Fruit fly (Drosophila melanogaster) whole organism, embryonic: ENCODE measurements around the gene Sulf1.

Source experiments
- Ada2b ChIP-seq: fragments of 200-800 bp; sonication (Bioruptor generic); IDR thresholded peaks from 2 replicates; pipeline ENCODE4 v1.3.6; 2022; ENCODE audit warnings: missing biosample characterization, missing genetic modification characterization
- BEAF-32 ChIP-seq: fragments of 200-800 bp; sonication (Bioruptor generic); optimal IDR thresholded peaks from 3 replicates; lab custom pipeline; 2017; ENCODE audit warnings: missing biosample characterization, missing genetic modification characterization, mild to moderate bottlenecking, moderate library complexity, missing genetic modification reagents
- CG10979 ChIP-seq: fragments of 200-800 bp; sonication (Bioruptor generic); optimal IDR thresholded peaks from 2 replicates; lab custom pipeline; 2018; ENCODE audit warnings: missing biosample characterization, mild to moderate bottlenecking, missing genetic modification characterization, moderate library complexity
- CG11093 ChIP-seq: fragments of 200-800 bp; sonication (Bioruptor generic); IDR thresholded peaks from 3 replicates; pipeline ENCODE4 v1.3.6; 2022; ENCODE audit warnings: missing biosample characterization, missing genetic modification characterization
- CG12391 ChIP-seq: fragments of 200-800 bp; sonication (Bioruptor generic); optimal IDR thresholded peaks from 3 replicates; lab custom pipeline; 2018; ENCODE audit warnings: missing biosample characterization, mild to moderate bottlenecking, missing genetic modification characterization, moderate library complexity
- CG14965 ChIP-seq: fragments of 200-800 bp; sonication (Bioruptor generic); optimal IDR thresholded peaks from 2 replicates; lab custom pipeline; 2016; ENCODE audit warnings: missing biosample characterization, missing genetic modification characterization, borderline replicate concordance
- CG15696 ChIP-seq: fragments of 200-800 bp; sonication (Bioruptor generic); optimal IDR thresholded peaks from 2 replicates; lab custom pipeline; 2019; ENCODE audit warnings: missing biosample characterization, mild to moderate bottlenecking, missing genetic modification characterization, moderate library complexity
- CG16779 ChIP-seq: fragments of 200-800 bp; sonication (Bioruptor generic); IDR thresholded peaks from 2 replicates; pipeline ENCODE4 v1.3.6; 2022; ENCODE audit warnings: missing biosample characterization, missing genetic modification characterization
- CG16815 ChIP-seq: fragments of 200-800 bp; sonication (Bioruptor generic); optimal IDR thresholded peaks from 3 replicates; lab custom pipeline; 2017; ENCODE audit warnings: missing biosample characterization, mild to moderate bottlenecking, missing genetic modification characterization
- CG17912 ChIP-seq: fragments of 200-800 bp; sonication (Bioruptor generic); optimal IDR thresholded peaks from 2 replicates; lab custom pipeline; 2018; ENCODE audit warnings: missing biosample characterization, mild to moderate bottlenecking, missing genetic modification characterization
- CG1832 ChIP-seq: fragments of 200-800 bp; sonication (Bioruptor generic); optimal IDR thresholded peaks from 2 replicates; lab custom pipeline; 2017; ENCODE audit warnings: missing biosample characterization, mild to moderate bottlenecking, missing genetic modification characterization, inconsistent platforms
- CG2116 ChIP-seq: fragments of 200-800 bp; sonication (Bioruptor generic); optimal IDR thresholded peaks from 3 replicates; lab custom pipeline; 2018; ENCODE audit warnings: missing biosample characterization, mild to moderate bottlenecking, missing genetic modification characterization
- CG2678 ChIP-seq: fragments of 200-800 bp; sonication (Bioruptor generic); optimal IDR thresholded peaks from 3 replicates; lab custom pipeline; 2019; ENCODE audit warnings: missing biosample characterization, mild to moderate bottlenecking, missing genetic modification characterization, moderate library complexity
- CG32772 ChIP-seq: fragments of 200-800 bp; sonication (Bioruptor generic); IDR thresholded peaks from 2 replicates; pipeline ENCODE4 v1.3.6; 2022; ENCODE audit warnings: missing biosample characterization, missing genetic modification characterization
- CG3726 ChIP-seq: fragments of 200-800 bp; sonication (Bioruptor generic); IDR thresholded peaks from 3 replicates; pipeline ENCODE4, ENCODE4 v1.3.6; 2022; ENCODE audit warnings: missing biosample characterization, missing genetic modification characterization
- CG4404 ChIP-seq: fragments of 200-800 bp; sonication (Bioruptor generic); IDR thresholded peaks from 2 replicates; pipeline ENCODE4 v1.3.6; 2022; ENCODE audit warnings: missing biosample characterization, missing genetic modification characterization
- CG6689 ChIP-seq: fragments of 200-800 bp; sonication (Bioruptor generic); IDR thresholded peaks from 2 replicates; pipeline ENCODE4 v1.3.6; 2022; ENCODE audit warnings: missing biosample characterization, missing genetic modification characterization
- CG6854 ChIP-seq: fragments of 200-800 bp; sonication (Bioruptor generic); optimal IDR thresholded peaks from 3 replicates; lab custom pipeline; 2017; ENCODE audit warnings: missing biosample characterization, mild to moderate bottlenecking, missing genetic modification characterization
- CG8359 ChIP-seq: fragments of 200-800 bp; sonication (Bioruptor generic); optimal IDR thresholded peaks from 2 replicates; lab custom pipeline; 2017; ENCODE audit warnings: missing biosample characterization, mild to moderate bottlenecking, missing genetic modification characterization, borderline replicate concordance
- CG9876 ChIP-seq: fragments of 200-800 bp; sonication (Bioruptor generic); optimal IDR thresholded peaks from 2 replicates; lab custom pipeline; 2016; ENCODE audit warnings: missing biosample characterization, missing genetic modification characterization
- CrebB ChIP-seq: fragments of 200-800 bp; sonication (Bioruptor generic); optimal IDR thresholded peaks from 3 replicates; lab custom pipeline; 2018; ENCODE audit warnings: missing biosample characterization, mild to moderate bottlenecking, missing genetic modification characterization
- Dll ChIP-seq: fragments of 200-800 bp; sonication (Bioruptor generic); IDR thresholded peaks from 4 replicates; pipeline ENCODE4 v1.3.6; 2022; ENCODE audit warnings: missing biosample characterization, missing genetic modification characterization; ENCODE audit not compliant: partially characterized antibody
- H15 ChIP-seq: fragments of 200-800 bp; sonication (Bioruptor generic); IDR thresholded peaks from 3 replicates; pipeline ENCODE4 v1.3.6; 2022; ENCODE audit warnings: missing biosample characterization, missing genetic modification characterization
- Hand ChIP-seq: fragments of 200-800 bp; sonication (Bioruptor generic); optimal IDR thresholded peaks from 2 replicates; lab custom pipeline; 2017; ENCODE audit warnings: mild to moderate bottlenecking, missing biosample characterization, missing genetic modification reagents, missing genetic modification characterization
- Hr78 ChIP-seq, 2 experiments: fragments of 200-800 bp in 1 of 2; fragments of >200 bp in 1 of 2; sonication (Bioruptor generic) in 1 of 2; optimal IDR thresholded peaks; 2 replicates each; lab custom pipeline; 2017 to 2019; ENCODE audit warnings: missing biosample characterization in 2 of 2, missing genetic modification characterization in 2 of 2, mild to moderate bottlenecking in 1 of 2, moderate library complexity in 1 of 2
- Hsf ChIP-seq: fragments of 200-800 bp; sonication (Bioruptor generic); optimal IDR thresholded peaks from 3 replicates; lab custom pipeline; 2016; ENCODE audit warnings: missing biosample characterization, missing genetic modification characterization
- Kr ChIP-seq: fragments of 200-800 bp; sonication (Bioruptor generic); optimal IDR thresholded peaks from 2 replicates; lab custom pipeline; 2017; ENCODE audit warnings: missing biosample characterization, mild to moderate bottlenecking, missing genetic modification characterization
- Myb ChIP-seq: fragments of 200-800 bp; sonication (Bioruptor generic); optimal IDR thresholded peaks from 2 replicates; lab custom pipeline; 2016; ENCODE audit warnings: missing biosample characterization, missing genetic modification characterization
- Nf-YB ChIP-seq: fragments of 200-800 bp; sonication (Bioruptor generic); optimal IDR thresholded peaks from 3 replicates; lab custom pipeline; 2019; ENCODE audit warnings: missing biosample characterization, mild to moderate bottlenecking, missing genetic modification characterization, moderate library complexity
- Nf-YC ChIP-seq: fragments of 200-800 bp; optimal IDR thresholded peaks from 3 replicates; lab custom pipeline; 2019; ENCODE audit warnings: missing biosample characterization, mild to moderate bottlenecking, missing genetic modification characterization, moderate library complexity
- NfI ChIP-seq: fragments of 200-800 bp; sonication (Bioruptor generic); optimal IDR thresholded peaks from 3 replicates; lab custom pipeline; 2018; ENCODE audit warnings: missing biosample characterization, mild to moderate bottlenecking, missing genetic modification characterization, moderate library complexity
- Rfx ChIP-seq: fragments of 200-800 bp; sonication (Bioruptor generic); IDR thresholded peaks from 2 replicates; pipeline ENCODE4 v1.3.6; 2022; ENCODE audit warnings: missing biosample characterization, missing genetic modification characterization
- Sin3A ChIP-seq: fragments of >200 bp; optimal IDR thresholded peaks from 2 replicates; lab custom pipeline; 2018
- Sry-β ChIP-seq: fragments of 200-800 bp; sonication (Bioruptor generic); optimal IDR thresholded peaks from 2 replicates; lab custom pipeline; 2018; ENCODE audit warnings: missing biosample characterization, mild to moderate bottlenecking, missing genetic modification characterization, moderate library complexity
- Xbp1 ChIP-seq: fragments of 200-800 bp; sonication (Bioruptor generic); optimal IDR thresholded peaks from 3 replicates; lab custom pipeline; 2016; ENCODE audit warnings: missing biosample characterization, mild to moderate bottlenecking, missing genetic modification characterization
- abd-A ChIP-seq: fragments of 200-800 bp; sonication (Bioruptor generic); optimal IDR thresholded peaks from 3 replicates; lab custom pipeline; 2019; ENCODE audit warnings: missing biosample characterization, mild to moderate bottlenecking, missing genetic modification characterization, moderate library complexity
- bsh ChIP-seq, 2 experiments: fragments of 200-800 bp; sonication (Bioruptor generic); optimal IDR thresholded peaks; 2 replicates each; lab custom pipeline; 2017 to 2018; ENCODE audit warnings: mild to moderate bottlenecking in 2 of 2, missing biosample characterization in 2 of 2, missing genetic modification characterization in 2 of 2, moderate library complexity in 1 of 2
- crc ChIP-seq: fragments of 200-800 bp; sonication (Bioruptor generic); optimal IDR thresholded peaks from 2 replicates; lab custom pipeline; 2016; ENCODE audit warnings: missing biosample characterization, missing genetic modification characterization
- gcm ChIP-seq: fragments of 200-800 bp; sonication (Bioruptor generic); optimal IDR thresholded peaks from 2 replicates; lab custom pipeline; 2019; ENCODE audit warnings: missing biosample characterization, mild to moderate bottlenecking, missing genetic modification characterization, moderate library complexity
- grau ChIP-seq: fragments of 200-800 bp; optimal IDR thresholded peaks from 3 replicates; lab custom pipeline; 2019; ENCODE audit warnings: missing biosample characterization, mild to moderate bottlenecking, missing genetic modification characterization, moderate library complexity
- hbn ChIP-seq: fragments of 200-800 bp; sonication (Bioruptor generic); IDR thresholded peaks from 2 replicates; pipeline ENCODE4 v1.3.6; 2022; ENCODE audit warnings: missing biosample characterization, missing genetic modification characterization; ENCODE audit not compliant: partially characterized antibody
- lola ChIP-seq, 3 experiments: fragments of >200 bp in 2 of 3; fragments of 200-800 bp in 1 of 3; sonication (Bioruptor generic) in 1 of 3; optimal IDR thresholded peaks; 2 replicates each; lab custom pipeline; 2017 to 2019; ENCODE audit warnings: missing biosample characterization in 3 of 3, missing genetic modification characterization in 3 of 3, mild to moderate bottlenecking in 1 of 3, moderate library complexity in 1 of 3
- pan ChIP-seq, 4 experiments: fragments of >200 bp in 3 of 4; fragments of 200-800 bp in 1 of 4; sonication (Bioruptor generic) in 1 of 4; optimal IDR thresholded peaks in 3 of 4; IDR thresholded peaks in 1 of 4; 2 replicates each; pipeline versions ENCODE4 v1.3.6 to Lab custom; 2017 to 2022; ENCODE audit warnings: missing biosample characterization in 2 of 4, missing genetic modification characterization in 2 of 4, mixed read lengths in 1 of 4
- pzg ChIP-seq: fragments of 200-800 bp; sonication (Bioruptor generic); optimal IDR thresholded peaks from 3 replicates; lab custom pipeline; 2018; ENCODE audit warnings: missing biosample characterization, mild to moderate bottlenecking, missing genetic modification characterization, moderate library complexity
- sima ChIP-seq: fragments of 200-800 bp; sonication (Bioruptor generic); optimal IDR thresholded peaks from 2 replicates; lab custom pipeline; 2016; ENCODE audit warnings: missing biosample characterization, missing genetic modification characterization
- tna ChIP-seq: fragments of 200-800 bp; sonication (Bioruptor generic); IDR thresholded peaks from 2 replicates; pipeline ENCODE4 v1.3.6; 2022; ENCODE audit warnings: missing biosample characterization, missing genetic modification characterization; ENCODE audit not compliant: partially characterized antibody
- toy ChIP-seq: fragments of 200-800 bp; sonication (Bioruptor generic); IDR thresholded peaks from 2 replicates; pipeline ENCODE4 v1.3.6; 2022; ENCODE audit warnings: missing biosample characterization, missing genetic modification characterization
- usp ChIP-seq: fragments of >200 bp; optimal IDR thresholded peaks from 2 replicates; lab custom pipeline; 2017; ENCODE audit warnings: missing biosample characterization, missing genetic modification characterization
- zfh1 ChIP-seq: fragments of 200-800 bp; sonication (Bioruptor generic); IDR thresholded peaks from 3 replicates; pipeline ENCODE4 v1.3.6; 2022; ENCODE audit warnings: missing biosample characterization, missing genetic modification characterization

Gene Sulf1

DNA sequence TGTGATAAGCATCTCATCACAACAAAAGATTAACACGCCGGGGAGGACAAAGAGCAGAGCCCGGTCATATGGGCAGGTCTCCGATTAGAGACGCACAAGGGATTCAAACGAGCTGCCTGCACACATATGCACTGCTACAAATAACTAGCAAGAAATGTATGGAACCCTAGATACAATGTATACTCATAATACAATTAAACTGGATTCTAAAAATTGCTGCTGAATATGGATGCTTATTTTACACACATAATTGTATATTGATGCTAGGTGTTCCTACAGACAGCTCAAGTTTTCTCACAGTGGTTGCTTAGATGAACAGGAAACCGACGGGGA lies 2.4 kb downstream of the Sulf1 start (continued):
- TF ChIP-seq CG1832 (GFP tag; lab: Kevin White, UChicago) (no peak), BEAF-32 (GFP tag; lab: Kevin White, UChicago) (no peak), usp (GFP tag; lab: Kevin White, UChicago) (no peak), CG15696 (peak; percentile 88), CG10979 (peak; percentile 83), CG16815 (GFP tag; lab: Kevin White, UChicago) (peak; percentile 77), CG14965 (GFP tag; lab: Kevin White, UChicago) (no peak), Hand (no peak), Nf-YB (GFP tag; lab: Kevin White, UChicago) (no peak), Sin3A (lab: Kevin White, UChicago) (no peak), Hr78 (GFP tag; optimal IDR thresholded peaks at IDR 0.05; lab: Kevin White, UChicago) (peak in 1 of 2 experiments; percentile 56), NfI (GFP tag; lab: Kevin White, UChicago) (no peak), grau (tag; lab: Kevin White, UChicago) (peak; percentile 43), pan (optimal IDR thresholded peaks at IDR 0.05; lab: Kevin White, UChicago) (no peak), pan (GFP tag; optimal IDR thresholded peaks at IDR 0.05 in 1 of 2, IDR thresholded peaks at IDR 0.05 in 1 of 2) (peak in 1 of 2 experiments; percentile 27), CG32772 (0 out of 2 replicates have a peak, but pooled peaks have one; percentile 26), Nf-YC (tag; lab: Kevin White, UChicago) (no peak), tna (no peak), sima (GFP tag; lab: Kevin White, UChicago) (no peak), CG8359 (GFP tag; lab: Kevin White, UChicago) (peak; percentile 63), CG4404 (GFP tag; lab: Robert Waterston, UW) (peak; percentile 87), CG3726 (GFP tag; lab: Robert Waterston, UW) (peak; percentile 65; the same call in 1 of the 3 replicates), lola (GFP tag; optimal IDR thresholded peaks at IDR 0.05; lab: Kevin White, UChicago) (peak in 1 of 3 experiments; percentile 81), Myb (GFP tag; lab: Kevin White, UChicago) (peak; percentile 11), gcm (GFP tag; lab: Kevin White, UChicago) (peak; percentile 66), toy (GFP tag; lab: Robert Waterston, UW) (no peak), Ada2b (GFP tag; lab: Robert Waterston, UW) (no peak), Rfx (GFP tag; lab: Robert Waterston, UW) (no peak), abd-A (tag; lab: Kevin White, UChicago) (no peak), Kr (GFP tag; lab: Kevin White, UChicago) (peak; percentile 76), Xbp1 (peak; percentile 40), hbn (GFP tag; lab: Robert Waterston, UW) (no peak), Sry-β (GFP tag; lab: Kevin White, UChicago) (no peak), CG6689 (peak; percentile 61), Hsf (GFP tag; lab: Kevin White, UChicago) (peak; percentile 46), CG2678 (tag; lab: Kevin White, UChicago) (peak; percentile 27), CG17912 (GFP tag; lab: Kevin White, UChicago) (no peak), CG2116 (GFP tag; lab: Kevin White, UChicago) (peak; percentile 10), CG12391 (tag; lab: Kevin White, UChicago) (peak; percentile 76), CG6854 (no peak), bsh (GFP tag; optimal IDR thresholded peaks at IDR 0.05; lab: Kevin White, UChicago) (peak; percentile 56 to 74), CrebB (no peak), pzg (GFP tag; lab: Kevin White, UChicago) (no peak), crc (GFP tag; lab: Kevin White, UChicago) (no peak), zfh1 (peak; percentile 82), CG9876 (GFP tag; lab: Kevin White, UChicago) (no peak), CG16779 (GFP tag; lab: Robert Waterston, UW) (no peak), CG11093 (GFP tag; lab: Robert Waterston, UW) (peak; percentile 52; the same call in 2 of the 3 replicates), Dll (GFP tag; lab: Robert Waterston, UW) (no peak), H15 (GFP tag; lab: Robert Waterston, UW) (peak; percentile 39; the same call in 1 of the 3 replicates)
